Fruit fly (Drosophila melanogaster): ENCODE measurements around the gene Kap-alpha3.
A peak's percentile ranks its signal among the peaks of the same experiment; 100 is the strongest.

The Kap-alpha3 gene

dm6 chr3R:9543495-9544180 is 33.9 kb downstream of the Kap-alpha3 start:
- TF ChIP-seq pzg (GFP tag; optimal IDR thresholded peaks at IDR 0.05) (peak; percentile 13), CG6654 (GFP tag; optimal IDR thresholded peaks at IDR 0.05) (no peak), CG30020 (tag; optimal IDR thresholded peaks at IDR 0.05) (peak; percentile 78), br (optimal IDR thresholded peaks at IDR 0.05) (no peak), HHEX (GFP tag; optimal IDR thresholded peaks at IDR 0.05) (peak; percentile 11), Myb (GFP tag; optimal IDR thresholded peaks at IDR 0.05) (peak; percentile 65), Ets97D (GFP tag; optimal IDR thresholded peaks at IDR 0.05) (peak; percentile 67), ci (GFP tag; IDR thresholded peaks at IDR 0.05) (peak; percentile 44; the same call in 1 of the 3 replicates), Dfd (GFP tag; optimal IDR thresholded peaks at IDR 0.05) (peak in 1 of 2 experiments; percentile 9), Fer3 (tag; optimal IDR thresholded peaks at IDR 0.05) (no peak), CG11723 (GFP tag; optimal IDR thresholded peaks at IDR 0.05) (no peak), ssp (GFP tag; IDR thresholded peaks at IDR 0.05) (peak; percentile 80), CG3163 (GFP tag; optimal IDR thresholded peaks at IDR 0.05) (no peak), Ets65A (GFP tag) (peak; percentile 36), CG10565 (GFP tag; optimal IDR thresholded peaks at IDR 0.05) (no peak), CG9437 (GFP tag; optimal IDR thresholded peaks at IDR 0.05) (peak; percentile 99), CG34376 (GFP tag; optimal IDR thresholded peaks at IDR 0.05) (peak; percentile 6), CG17802 (tag; optimal IDR thresholded peaks at IDR 0.05) (peak; percentile 35), CG12236 (GFP tag; optimal IDR thresholded peaks at IDR 0.05) (no peak), stwl (tag; optimal IDR thresholded peaks at IDR 0.05) (peak; percentile 54), Trl (optimal IDR thresholded peaks at IDR 0.05) (peak; percentile 59 to 81), Trl (GFP tag; optimal IDR thresholded peaks at IDR 0.05) (no peak), trem (tag; optimal IDR thresholded peaks at IDR 0.05) (peak; percentile 3), sens (GFP tag) (peak; percentile 79), kay (GFP tag; optimal IDR thresholded peaks at IDR 0.05) (no peak), CG7357 (GFP tag; IDR thresholded peaks at IDR 0.05) (peak; percentile 84), pfk (GFP tag; optimal IDR thresholded peaks at IDR 0.05) (peak; percentile 27), Med (GFP tag) (peak; percentile 61), CG3407 (GFP tag; optimal IDR thresholded peaks at IDR 0.05) (no peak), CG11695 (GFP tag; IDR thresholded peaks at IDR 0.05) (0 out of 3 replicates have a peak, but pooled peaks have one; percentile 6), CG33213 (GFP tag; optimal IDR thresholded peaks at IDR 0.05) (peak; percentile 40), Drgx (GFP tag; IDR thresholded peaks at IDR 0.05) (no peak), lola (GFP tag; optimal IDR thresholded peaks at IDR 0.05) (peak in 1 of 3 experiments; percentile 78), Lhr (GFP tag; optimal IDR thresholded peaks at IDR 0.05) (peak; percentile 72), eve (GFP tag; optimal IDR thresholded peaks at IDR 0.05) (peak in 1 of 2 experiments; percentile 72), CG2116 (GFP tag; optimal IDR thresholded peaks at IDR 0.05) (peak; percentile 18), Eip74EF (GFP tag; optimal IDR thresholded peaks at IDR 0.05) (peak in 1 of 2 experiments; percentile 48), CG13296 (GFP tag; optimal IDR thresholded peaks at IDR 0.05) (peak; percentile 13), CG7271 (tag; optimal IDR thresholded peaks at IDR 0.05) (no peak), CG15514 (GFP tag; optimal IDR thresholded peaks at IDR 0.05) (peak; percentile 70)

Data from whole organism, embryonic.